Worm (Caenorhabditis elegans): ENCODE measurements around the gene srp-1.

- TF ChIP-seq fkh-10 (GFP tag; optimal IDR thresholded peaks at IDR 0.05): no peak
- TF ChIP-seq R02D3.7 (tag; optimal IDR thresholded peaks at IDR 0.05): peak; percentile 70
- no peak for TF ChIP-seq sea-2 (GFP tag; optimal IDR thresholded peaks at IDR 0.05)
- peak; percentile 65 for TF ChIP-seq jun-1 (tag; optimal IDR thresholded peaks at IDR 0.05)
- TF ChIP-seq fos-1 (tag; optimal IDR thresholded peaks at IDR 0.05): no peak
- no peak for TF ChIP-seq unc-62 (GFP tag; optimal IDR thresholded peaks at IDR 0.05)
- TF ChIP-seq ceh-82 (tag; optimal IDR thresholded peaks at IDR 0.05): peak; percentile 20
- TF ChIP-seq snpc-4 (tag; optimal IDR thresholded peaks at IDR 0.05): peak; percentile 73
- TF ChIP-seq zag-1 (tag; optimal IDR thresholded peaks at IDR 0.05): no peak
- no peak for TF ChIP-seq nhr-11 (tag; optimal IDR thresholded peaks at IDR 0.05)
- TF ChIP-seq lsy-12 (tag; optimal IDR thresholded peaks at IDR 0.05): peak; percentile 45
Observed at ce11 chrV:773256-773655, 20.2 kb downstream of the srp-1 start, which contains the start of gene sti-1.

Measured in whole organism, L3 larva.